Fruit fly (Drosophila melanogaster) whole organism, prepupa: ENCODE data around the gene lectin-22C.

Experiments used
- Blimp-1 ChIP-seq: fragments of 200-800 bp; sonication (Bioruptor generic); optimal IDR thresholded peaks from 3 replicates; lab custom pipeline; 2017; ENCODE audit warnings: missing biosample characterization, missing genetic modification characterization, mild to moderate bottlenecking, moderate library complexity, missing genetic modification reagents
- CG10631 ChIP-seq: fragments of 200-800 bp; sonication (Bioruptor generic); optimal IDR thresholded peaks from 2 replicates; lab custom pipeline; 2016; ENCODE audit warnings: missing biosample characterization, missing genetic modification characterization
- CG10669 ChIP-seq: fragments of 200-800 bp; sonication (Bioruptor generic); optimal IDR thresholded peaks from 3 replicates; lab custom pipeline; 2018; ENCODE audit warnings: missing biosample characterization, mild to moderate bottlenecking, missing genetic modification characterization, moderate library complexity
- CG11762 ChIP-seq: fragments of 200-800 bp; sonication (Bioruptor generic); optimal IDR thresholded peaks from 3 replicates; lab custom pipeline; 2016; ENCODE audit warnings: missing biosample characterization, missing genetic modification characterization; ENCODE audit not compliant: insufficient read depth
- CG11902 ChIP-seq: fragments of 200-800 bp; sonication (Bioruptor generic); optimal IDR thresholded peaks from 3 replicates; lab custom pipeline; 2016; ENCODE audit warnings: missing biosample characterization, missing genetic modification characterization
- CG15336 ChIP-seq: fragments of 200-800 bp; sonication (Bioruptor generic); IDR thresholded peaks from 2 replicates; pipeline ENCODE4 v1.3.6; 2022; ENCODE audit warnings: missing biosample characterization, missing genetic modification characterization
- CG1621 ChIP-seq: fragments of 200-800 bp; sonication (Bioruptor generic); optimal IDR thresholded peaks from 3 replicates; lab custom pipeline; 2018; ENCODE audit warnings: missing biosample characterization, mild to moderate bottlenecking, missing genetic modification characterization
- CG16779 ChIP-seq: fragments of 200-800 bp; sonication (Bioruptor generic); optimal IDR thresholded peaks from 3 replicates; lab custom pipeline; 2017; ENCODE audit warnings: missing biosample characterization, mild to moderate bottlenecking, missing genetic modification characterization
- CG3032 ChIP-seq: fragments of 200-800 bp; optimal IDR thresholded peaks from 2 replicates; lab custom pipeline; 2019; ENCODE audit warnings: missing biosample characterization, mild to moderate bottlenecking, missing genetic modification characterization, moderate library complexity
- CG31627 ChIP-seq: fragments of 200-800 bp; sonication (Bioruptor generic); optimal IDR thresholded peaks from 3 replicates; lab custom pipeline; 2016; ENCODE audit warnings: missing biosample characterization, missing genetic modification characterization
- CG34406 ChIP-seq: fragments of 200-800 bp; sonication (Bioruptor generic); optimal IDR thresholded peaks from 3 replicates; lab custom pipeline; 2016; ENCODE audit warnings: missing biosample characterization, missing genetic modification characterization
- CG4318 ChIP-seq: fragments of 200-800 bp; sonication (Bioruptor generic); optimal IDR thresholded peaks from 3 replicates; lab custom pipeline; 2017; ENCODE audit warnings: missing biosample characterization, mild to moderate bottlenecking, missing genetic modification characterization
- CG6163 ChIP-seq: fragments of 200-800 bp; sonication (Bioruptor generic); IDR thresholded peaks from 3 replicates; pipeline ENCODE4 v1.3.6; 2022; ENCODE audit warnings: missing biosample characterization, missing genetic modification characterization
- CG6276 ChIP-seq: fragments of 200-800 bp; sonication (Bioruptor generic); optimal IDR thresholded peaks from 2 replicates; lab custom pipeline; 2017; ENCODE audit warnings: missing biosample characterization, mild to moderate bottlenecking, missing genetic modification characterization
- CG6854 ChIP-seq: fragments of 200-800 bp; sonication (Bioruptor generic); optimal IDR thresholded peaks from 2 replicates; lab custom pipeline; 2017; ENCODE audit warnings: missing biosample characterization, mild to moderate bottlenecking, missing genetic modification characterization
- CG7368 ChIP-seq: fragments of 200-800 bp; sonication (Bioruptor generic); optimal IDR thresholded peaks from 3 replicates; lab custom pipeline; 2016; ENCODE audit warnings: missing biosample characterization, missing genetic modification characterization
- CG8319 ChIP-seq: fragments of 200-800 bp; sonication (Bioruptor generic); optimal IDR thresholded peaks from 3 replicates; lab custom pipeline; 2016; ENCODE audit warnings: missing biosample characterization, missing genetic modification characterization
- Eip75B ChIP-seq: fragments of 200-800 bp; sonication (Bioruptor generic); optimal IDR thresholded peaks from 3 replicates; lab custom pipeline; 2016; ENCODE audit warnings: missing biosample characterization, missing genetic modification characterization
- Eip78C ChIP-seq: fragments of 200-800 bp; sonication (Bioruptor generic); peaks from one replicate; lab custom pipeline; 2016; ENCODE audit warnings: missing biosample characterization, missing genetic modification characterization
- Eip93F ChIP-seq: fragments of 200-800 bp; sonication (Bioruptor generic); optimal IDR thresholded peaks from 2 replicates; lab custom pipeline; 2016; ENCODE audit warnings: missing biosample characterization, mild to moderate bottlenecking, missing genetic modification characterization
- Ets96B ChIP-seq: fragments of 200-800 bp; optimal IDR thresholded peaks from 2 replicates; lab custom pipeline; 2019; ENCODE audit warnings: missing biosample characterization, mild to moderate bottlenecking, missing genetic modification characterization, moderate library complexity
- Gug ChIP-seq: fragments of 200-800 bp; sonication (Bioruptor generic); IDR thresholded peaks from 2 replicates; pipeline ENCODE4 v1.3.6; 2022; ENCODE audit warnings: missing biosample characterization, missing genetic modification characterization
- Hr4 ChIP-seq: fragments of 200-800 bp; sonication (Bioruptor generic); optimal IDR thresholded peaks from 3 replicates; lab custom pipeline; 2016; ENCODE audit warnings: missing biosample characterization, missing genetic modification characterization
- Lpt ChIP-seq: fragments of 200-800 bp; sonication (Bioruptor generic); optimal IDR thresholded peaks from 3 replicates; lab custom pipeline; 2016; ENCODE audit warnings: missing biosample characterization, missing genetic modification characterization
- OdsH ChIP-seq: fragments of 200-800 bp; sonication (Bioruptor generic); optimal IDR thresholded peaks from 3 replicates; lab custom pipeline; 2016; ENCODE audit warnings: missing biosample characterization, missing genetic modification characterization
- Smox ChIP-seq: fragments of 200-800 bp; sonication (Bioruptor generic); optimal IDR thresholded peaks from 3 replicates; lab custom pipeline; 2016; ENCODE audit warnings: missing biosample characterization, missing genetic modification characterization
- Sox102F ChIP-seq: fragments of 200-800 bp; sonication (Bioruptor generic); optimal IDR thresholded peaks from 2 replicates; lab custom pipeline; 2016; ENCODE audit warnings: missing biosample characterization, mild to moderate bottlenecking, missing genetic modification characterization
- achi ChIP-seq: fragments of 200-800 bp; sonication (Bioruptor generic); optimal IDR thresholded peaks from 3 replicates; lab custom pipeline; 2016; ENCODE audit warnings: missing biosample characterization, missing genetic modification characterization
- acj6 ChIP-seq: fragments of 200-800 bp; sonication (Bioruptor generic); optimal IDR thresholded peaks from 3 replicates; lab custom pipeline; 2016; ENCODE audit warnings: missing biosample characterization, missing genetic modification characterization
- cyc ChIP-seq: fragments of 200-800 bp; sonication (Bioruptor generic); optimal IDR thresholded peaks from 3 replicates; lab custom pipeline; 2016; ENCODE audit warnings: missing biosample characterization, missing genetic modification characterization
- dac ChIP-seq: fragments of 200-800 bp; sonication (Bioruptor generic); optimal IDR thresholded peaks from 2 replicates; lab custom pipeline; 2017; ENCODE audit warnings: missing biosample characterization, mild to moderate bottlenecking, missing genetic modification characterization
- dsx ChIP-seq: fragments of 200-800 bp; optimal IDR thresholded peaks from 3 replicates; lab custom pipeline; 2019; ENCODE audit warnings: missing biosample characterization, mild to moderate bottlenecking, missing genetic modification characterization, moderate library complexity; ENCODE audit not compliant: poor library complexity, severe bottlenecking
- esn ChIP-seq: fragments of 200-800 bp; sonication (Bioruptor generic); optimal IDR thresholded peaks from 2 replicates; lab custom pipeline; 2016; ENCODE audit warnings: missing biosample characterization, mild to moderate bottlenecking, missing genetic modification characterization, moderate library complexity
- fkh ChIP-seq: fragments of 200-800 bp; sonication (Bioruptor generic); optimal IDR thresholded peaks from 3 replicates; lab custom pipeline; 2017; ENCODE audit warnings: missing biosample characterization, mild to moderate bottlenecking, missing genetic modification characterization, moderate library complexity
- net ChIP-seq: fragments of 200-800 bp; sonication (Bioruptor generic); optimal IDR thresholded peaks from 3 replicates; lab custom pipeline; 2016; ENCODE audit warnings: missing biosample characterization, missing genetic modification characterization
- pdm3 ChIP-seq: fragments of 200-800 bp; sonication (Bioruptor generic); optimal IDR thresholded peaks from 3 replicates; lab custom pipeline; 2016; ENCODE audit warnings: missing biosample characterization, missing genetic modification characterization
- spab ChIP-seq: fragments of 200-800 bp; sonication (Bioruptor generic); optimal IDR thresholded peaks from 2 replicates; lab custom pipeline; 2017; ENCODE audit warnings: missing biosample characterization, mild to moderate bottlenecking, missing genetic modification characterization, missing genetic modification reagents
- svp ChIP-seq: fragments of 200-800 bp; sonication (Bioruptor generic); peaks from one replicate; lab custom pipeline; 2016; ENCODE audit warnings: missing biosample characterization, missing genetic modification characterization
- topi ChIP-seq: fragments of 200-800 bp; sonication (Bioruptor generic); optimal IDR thresholded peaks from 3 replicates; lab custom pipeline; 2016; ENCODE audit warnings: missing biosample characterization, missing genetic modification characterization

Gene lectin-22C

dm6 chr2L:2035941-2036340 is 1.1 kb downstream of the lectin-22C start, which contains the start of gene CG42296:
CG42296 (minus strand) TSS chr2L:2036041.
- TF ChIP-seq net (GFP tag; lab: Kevin White, UChicago) = no peak
- no peak for TF ChIP-seq pdm3 (GFP tag; lab: Kevin White, UChicago)
- TF ChIP-seq fkh = peak; percentile 25
- no peak for TF ChIP-seq CG6854 (GFP tag; lab: Kevin White, UChicago)
- no peak for TF ChIP-seq Hr4 (GFP tag; lab: Kevin White, UChicago)

- TF ChIP-seq achi (GFP tag; lab: Kevin White, UChicago) = peak; percentile 8
- no peak for TF ChIP-seq CG10631 (GFP tag; lab: Kevin White, UChicago)
- TF ChIP-seq pdm3 (GFP tag; lab: Kevin White, UChicago) = peak; percentile 0
- peak; percentile 70 for TF ChIP-seq Eip78C (GFP tag; lab: Kevin White, UChicago)
- TF ChIP-seq dac (GFP tag; lab: Kevin White, UChicago) = no peak
- peak; percentile 13 for TF ChIP-seq topi (GFP tag; lab: Kevin White, UChicago)
- peak; percentile 8 for TF ChIP-seq CG11902 (GFP tag; lab: Kevin White, UChicago)
- TF ChIP-seq, all 60 proteins: peak for 5
Measured at dm6 chr2L:2032076-2032475, 5.0 kb downstream of the lectin-22C start.

- TF ChIP-seq svp (GFP tag; lab: Kevin White, UChicago) (peak; percentile 34), Sox102F (no peak)
Measured at dm6 chr2L:2031522-2031921, 5.5 kb downstream of the lectin-22C start.

- TF ChIP-seq CG7368 = no peak
- TF ChIP-seq svp (GFP tag; lab: Kevin White, UChicago) = peak; percentile 51
- peak; percentile 60 for TF ChIP-seq Eip78C (GFP tag; lab: Kevin White, UChicago)
- no peak for TF ChIP-seq CG3032 (tag; lab: Kevin White, UChicago)
Measured at dm6 chr2L:2022823-2023222, 14.2 kb downstream of the lectin-22C start.

- TF ChIP-seq CG31627 (GFP tag; lab: Kevin White, UChicago) (no peak), CG16779 (tag; lab: Kevin White, UChicago) (no peak), CG6276 (no peak), CG8319 (GFP tag; lab: Kevin White, UChicago) (no peak), esn (GFP tag; lab: Kevin White, UChicago) (no peak), CG11762 (GFP tag; lab: Kevin White, UChicago) (no peak), dsx (no peak), Eip78C (GFP tag; lab: Kevin White, UChicago) (peak; percentile 51), fkh (peak; percentile 14)
- TF ChIP-seq, all 60 proteins: peak for 2
Measured at dm6 chr2L:2015204-2015603, 21.9 kb downstream of the lectin-22C start.

dm6 chr2L:2013836-2014434 is 23.1 kb downstream of the lectin-22C start:
- no peak for TF ChIP-seq CG3032 (tag; lab: Kevin White, UChicago)
- TF ChIP-seq dsx = no peak
- TF ChIP-seq CG15336 (GFP tag; lab: Robert Waterston, UW) = no peak
- peak; percentile 22 for TF ChIP-seq Hr4 (GFP tag; lab: Kevin White, UChicago)
- TF ChIP-seq Eip93F (GFP tag; lab: Kevin White, UChicago) = no peak
- no peak for TF ChIP-seq svp (GFP tag; lab: Kevin White, UChicago)
- no peak for TF ChIP-seq cyc
- TF ChIP-seq Eip75B (GFP tag; lab: Kevin White, UChicago) = no peak
- TF ChIP-seq fkh = peak; percentile 23
- TF ChIP-seq Sox102F = no peak
- TF ChIP-seq CG1621 (tag; lab: Kevin White, UChicago) = no peak
- TF ChIP-seq Blimp-1 = no peak
- no peak for TF ChIP-seq esn (GFP tag; lab: Kevin White, UChicago)
- peak; percentile 24 for TF ChIP-seq Ets96B (tag; lab: Kevin White, UChicago)
- no peak for TF ChIP-seq CG10669 (GFP tag; lab: Kevin White, UChicago)
- TF ChIP-seq Smox = no peak
- TF ChIP-seq OdsH (GFP tag; lab: Kevin White, UChicago) = peak; percentile 9
- TF ChIP-seq CG4318 (GFP tag; lab: Kevin White, UChicago) = no peak
- no peak for TF ChIP-seq CG34406 (GFP tag; lab: Kevin White, UChicago)
- TF ChIP-seq topi (GFP tag; lab: Kevin White, UChicago) = no peak
- no peak for TF ChIP-seq Gug
- TF ChIP-seq CG10631 (GFP tag; lab: Kevin White, UChicago) = peak; percentile 3
- no peak for TF ChIP-seq acj6
- TF ChIP-seq CG11762 (GFP tag; lab: Kevin White, UChicago) = no peak
- no peak for TF ChIP-seq spab
- TF ChIP-seq net (GFP tag; lab: Kevin White, UChicago) = no peak
- no peak for TF ChIP-seq CG6163 (GFP tag; lab: Robert Waterston, UW)
- TF ChIP-seq CG7368 = no peak
- no peak for TF ChIP-seq CG16779 (tag; lab: Kevin White, UChicago)
- no peak for TF ChIP-seq Lpt
